Worm (Caenorhabditis elegans) whole organism, young adult: Measurements from ENCODE around the gene F22B8.3.

ENCODE experiments used
- F49E8.2 ChIP-seq: sonication (generic microtip); optimal IDR thresholded peaks from 3 replicates; lab custom pipeline; 2017; ENCODE audit warnings: missing genetic modification characterization, mild to moderate bottlenecking, missing compliant biosample characterization, antibody characterized with exemption, moderate library complexity; ENCODE audit not compliant: insufficient read depth
- T26A5.8 ChIP-seq: sonication (generic microtip); optimal IDR thresholded peaks from 2 replicates; lab custom pipeline; 2016; ENCODE audit warnings: missing genetic modification characterization, missing compliant biosample characterization
- mxl-1 ChIP-seq: sonication (generic microtip); optimal IDR thresholded peaks from 2 replicates; lab custom pipeline; 2016; ENCODE audit warnings: missing genetic modification characterization, missing compliant biosample characterization
- pbrm-1 ChIP-seq: fragments of 200-800 bp; sonication (Bioruptor generic); IDR thresholded peaks from 2 replicates; pipeline ENCODE4 v1.3.6; 2022; ENCODE audit warnings: missing genetic modification reagents, missing genetic modification characterization, missing compliant biosample characterization
- snpc-4 ChIP-seq, 5 experiments: fragments of 150-350 bp in 1 of 5; sonication (generic microtip) in 4 of 5; optimal IDR thresholded peaks; 2 replicates each; lab custom pipeline; 2014 to 2018; ENCODE audit warnings: missing genetic modification characterization in 5 of 5, missing biosample characterization in 3 of 5, antibody characterized with exemption in 2 of 5, mild to moderate bottlenecking in 2 of 5, missing compliant biosample characterization in 2 of 5, missing genotype in 2 of 5, moderate library complexity in 2 of 5, missing genetic modification reagents in 1 of 5
- tbx-9 ChIP-seq: sonication (generic microtip); optimal IDR thresholded peaks from 2 replicates; lab custom pipeline; 2016; ENCODE audit warnings: borderline replicate concordance, missing genetic modification characterization, inconsistent platforms, missing compliant biosample characterization
- ztf-3 ChIP-seq: fragments of 200-800 bp; sonication (Bioruptor generic); optimal IDR thresholded peaks from 2 replicates; lab custom pipeline; 2018; ENCODE audit warnings: mild to moderate bottlenecking, missing genetic modification characterization, missing compliant biosample characterization

- TF ChIP-seq pbrm-1, result no peak
- no peak for TF ChIP-seq ztf-3 (GFP tag; lab: Kevin White, UChicago)
- no peak for TF ChIP-seq T26A5.8 (tag; lab: Kevin White, UChicago)
- TF ChIP-seq tbx-9 (tag; lab: Kevin White, UChicago), result no peak
- TF ChIP-seq snpc-4 (GFP tag; optimal IDR thresholded peaks at IDR 0.05; lab: Kevin White, UChicago), result no peak
- no peak for TF ChIP-seq snpc-4 (tag; optimal IDR thresholded peaks at IDR 0.05; lab: Kevin White, UChicago)
- no peak for TF ChIP-seq F49E8.2 (tag; lab: Kevin White, UChicago)
- no peak for TF ChIP-seq mxl-1 (tag; lab: Kevin White, UChicago)
These were observed 50.3 kb downstream of the F22B8.3 start, which contains the start of gene clc-32 for ce11 chrV:16141071-16141470.
